Worm (Caenorhabditis elegans): ENCODE results near the gene puf-5.

Gene puf-5

ce11 chrII:8559188-8559587 lies 16.2 kb upstream of the puf-5 start:
- TF ChIP-seq ZK546.5 (tag; optimal IDR thresholded peaks at IDR 0.05) (no peak), gei-8 (GFP tag; optimal IDR thresholded peaks at IDR 0.05) (no peak), D1046.2 (GFP tag; IDR thresholded peaks at IDR 0.05) (no peak), dpl-1 (GFP tag; optimal IDR thresholded peaks at IDR 0.05) (no peak), snpc-1.2 (GFP tag; IDR thresholded peaks at IDR 0.05) (no peak), ces-1 (GFP tag; optimal IDR thresholded peaks at IDR 0.05) (peak; percentile 82), nhr-102 (tag; optimal IDR thresholded peaks at IDR 0.05) (no peak), ceh-62 (tag; optimal IDR thresholded peaks at IDR 0.05) (no peak), nhr-111 (GFP tag; optimal IDR thresholded peaks at IDR 0.05) (no peak), unc-130 (GFP tag; optimal IDR thresholded peaks at IDR 0.05) (no peak), pqm-1 (tag; optimal IDR thresholded peaks at IDR 0.05) (no peak), dmd-8 (GFP tag; IDR thresholded peaks at IDR 0.05) (no peak), nhr-10 (tag; optimal IDR thresholded peaks at IDR 0.05) (no peak), fkh-10 (GFP tag; optimal IDR thresholded peaks at IDR 0.05) (peak; percentile 99), pha-4 (GFP tag; IDR thresholded peaks at IDR 0.05) (no peak), pha-4 (tag; optimal IDR thresholded peaks at IDR 0.05) (no peak), ceh-28 (tag; optimal IDR thresholded peaks at IDR 0.05) (no peak), spr-3 (GFP tag; optimal IDR thresholded peaks at IDR 0.05) (no peak), php-3 (GFP tag; IDR thresholded peaks at IDR 0.05) (no peak), ama-1 (optimal IDR thresholded peaks at IDR 0.05) (peak; percentile 31), lsy-2 (tag; optimal IDR thresholded peaks at IDR 0.05) (peak in 1 of 2 experiments; percentile 34), cey-2 (tag; optimal IDR thresholded peaks at IDR 0.05; ENCODE audit: borderline replicate concordance, insufficient read depth) (no peak), mdt-29 (GFP tag; IDR thresholded peaks at IDR 0.05) (no peak)

- peak; percentile 97 for TF ChIP-seq dpl-1 (GFP tag; optimal IDR thresholded peaks at IDR 0.05)
- peak; percentile 99 for TF ChIP-seq nhr-6 (tag; optimal IDR thresholded peaks at IDR 0.05)
- TF ChIP-seq dmd-8 (GFP tag; IDR thresholded peaks at IDR 0.05) = no peak; the same call in 1 of the 2 replicates
- TF ChIP-seq saeg-2 (GFP tag; IDR thresholded peaks at IDR 0.05) = peak; percentile 92
- TF ChIP-seq madf-9 (GFP tag; conservative IDR thresholded peaks at IDR 0.05) = peak; percentile 95
- TF ChIP-seq daf-19 (GFP tag; conservative IDR thresholded peaks at IDR 0.05) = peak; percentile 71
- peak; percentile 99 for TF ChIP-seq lin-13 (GFP tag; optimal IDR thresholded peaks at IDR 0.05)
- peak; percentile 97 for TF ChIP-seq arid-1 (GFP tag; conservative IDR thresholded peaks at IDR 0.05)
- peak; percentile 68 for TF ChIP-seq ceh-32 (tag; optimal IDR thresholded peaks at IDR 0.05; ENCODE audit: poor library complexity)
- TF ChIP-seq ceh-20 (GFP tag; IDR thresholded peaks at IDR 0.05) = peak; percentile 98
- TF ChIP-seq D1046.2 (GFP tag; IDR thresholded peaks at IDR 0.05) = peak; percentile 94
- TF ChIP-seq snpc-4 (tag; optimal IDR thresholded peaks at IDR 0.05) = peak; percentile 70
- peak; percentile 100 for TF ChIP-seq nhr-11 (tag; optimal IDR thresholded peaks at IDR 0.05)
- peak; percentile 97 for TF ChIP-seq mes-2 (tag; optimal IDR thresholded peaks at IDR 0.05; ENCODE audit: poor library complexity, severe bottlenecking)
- TF ChIP-seq set-16 (GFP tag; IDR thresholded peaks at IDR 0.05) = peak; percentile 73
- TF ChIP-seq F26F4.8 (GFP tag; conservative IDR thresholded peaks at IDR 0.05) = no peak
- peak; percentile 70; the same call in 1 of the 2 replicates for TF ChIP-seq lim-7 (GFP tag; IDR thresholded peaks at IDR 0.05)
- peak; percentile 2 for TF ChIP-seq ztf-11 (tag; optimal IDR thresholded peaks at IDR 0.05)
- TF ChIP-seq attf-4 (tag; optimal IDR thresholded peaks at IDR 0.05) = no peak
- peak; percentile 78 for TF ChIP-seq Y5F2A.4 (GFP tag; optimal IDR thresholded peaks at IDR 0.05)
- TF ChIP-seq pqm-1 (tag; optimal IDR thresholded peaks at IDR 0.05) = peak; percentile 92
- TF ChIP-seq unc-62 (GFP tag; optimal IDR thresholded peaks at IDR 0.05 in 1 of 2) = peak; percentile 14 to 100
- TF ChIP-seq unc-62 (tag; optimal IDR thresholded peaks at IDR 0.05) = peak; percentile 51
- TF ChIP-seq ama-1 (optimal IDR thresholded peaks at IDR 0.05) = peak; percentile 68
- TF ChIP-seq gei-8 (GFP tag; optimal IDR thresholded peaks at IDR 0.05) = peak; percentile 58
- TF ChIP-seq nhr-111 (GFP tag; optimal IDR thresholded peaks at IDR 0.05) = no peak
- peak; percentile 94 for TF ChIP-seq nhr-41 (GFP tag; IDR thresholded peaks at IDR 0.05)
- TF ChIP-seq spr-3 (GFP tag; optimal IDR thresholded peaks at IDR 0.05) = peak; percentile 93
- TF ChIP-seq Y48G9A.11 (GFP tag; IDR thresholded peaks at IDR 0.05) = no peak; the same call in 1 of the 2 replicates
- TF ChIP-seq nhr-76 (tag; optimal IDR thresholded peaks at IDR 0.05) = peak; percentile 81
- no peak; the same call in none of the 2 replicates for TF ChIP-seq mdt-29 (GFP tag; IDR thresholded peaks at IDR 0.05)
- peak; percentile 99 for TF ChIP-seq nhr-77 (tag; optimal IDR thresholded peaks at IDR 0.05)
- peak; percentile 95 for TF ChIP-seq nhr-48 (tag; optimal IDR thresholded peaks at IDR 0.05)
- peak; percentile 93 to 99 for TF ChIP-seq mdl-1 (tag; optimal IDR thresholded peaks at IDR 0.05)
- TF ChIP-seq F10B5.3 (tag; optimal IDR thresholded peaks at IDR 0.05) = peak; percentile 75
- peak; percentile 100 for TF ChIP-seq hlh-30 (tag; optimal IDR thresholded peaks at IDR 0.05; ENCODE audit: insufficient read depth)
Measured at ce11 chrII:8561227-8561626, 14.1 kb upstream of the puf-5 start, which contains the start of gene iff-2. iff-2 (minus strand) TSS chrII:8561367.

Data from whole organism, L4 larva.